Worm (Caenorhabditis elegans): ENCODE results near the gene ttr-32.

DNA sequence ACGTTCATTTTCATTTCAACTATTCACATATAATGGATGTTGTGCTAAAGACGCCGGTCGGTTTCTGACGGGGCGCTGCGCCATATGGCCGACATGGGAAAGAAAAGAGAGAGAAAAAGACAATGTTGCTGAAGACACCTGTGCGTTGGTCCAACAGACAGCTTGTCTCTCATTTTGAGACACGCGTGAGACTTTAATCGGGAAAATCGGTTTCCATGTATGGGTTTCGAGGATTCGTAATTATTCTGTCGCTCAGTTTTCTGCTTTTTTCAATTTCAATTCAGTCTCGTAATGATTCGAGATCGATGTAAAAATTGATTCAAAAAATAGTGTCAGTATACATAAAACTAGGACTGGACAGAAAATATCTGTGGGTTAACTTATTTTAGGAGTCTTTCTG lies 35.4 kb upstream of the ttr-32 start:
- TF ChIP-seq tab-1 (GFP tag; IDR thresholded peaks at IDR 0.05) (no peak), ref-1 (GFP tag; conservative IDR thresholded peaks at IDR 0.05) (no peak), ztf-29 (GFP tag; IDR thresholded peaks at IDR 0.05) (no peak), klf-2 (GFP tag; conservative IDR thresholded peaks at IDR 0.05) (no peak), flt-1 (GFP tag; IDR thresholded peaks at IDR 0.05) (no peak)
